Worm (Caenorhabditis elegans): ENCODE results near the gene ceh-13.

- TF ChIP-seq nhr-25 (tag; optimal IDR thresholded peaks at IDR 0.05) (no peak), mab-5 (tag; optimal IDR thresholded peaks at IDR 0.05) (no peak), lsy-2 (tag; optimal IDR thresholded peaks at IDR 0.05) (no peak), R02D3.7 (tag; optimal IDR thresholded peaks at IDR 0.05) (no peak), aly-2 (tag; optimal IDR thresholded peaks at IDR 0.05) (no peak), sem-4 (tag; optimal IDR thresholded peaks at IDR 0.05) (no peak)
Observed at ce11 chrIII:7506983-7507382, 48.5 kb upstream of the ceh-13 start.
